Fruit fly (Drosophila melanogaster) whole organism, wandering third instar larva: ENCODE measurements around the gene Wnk.

ENCODE experiments used
- Abd-B ChIP-seq: fragments of >200 bp; optimal IDR thresholded peaks from 2 replicates; lab custom pipeline; 2017; ENCODE audit warnings: missing biosample characterization, missing genetic modification characterization
- CG32264 ChIP-seq: fragments of 200-800 bp; sonication (Bioruptor generic); optimal IDR thresholded peaks from 2 replicates; lab custom pipeline; 2016; ENCODE audit warnings: missing biosample characterization, missing genetic modification characterization
- CG9705 ChIP-seq: fragments of 200-800 bp; sonication (Bioruptor generic); optimal IDR thresholded peaks from 2 replicates; lab custom pipeline; 2018; ENCODE audit warnings: missing biosample characterization, mild to moderate bottlenecking, missing genetic modification characterization
- CrebA ChIP-seq: fragments of 200-800 bp; sonication (Bioruptor generic); optimal IDR thresholded peaks from 2 replicates; lab custom pipeline; 2016; ENCODE audit warnings: missing biosample characterization, mild to moderate bottlenecking, missing genetic modification characterization, borderline replicate concordance
- Dfd ChIP-seq: fragments of >200 bp; optimal IDR thresholded peaks from 2 replicates; lab custom pipeline; 2017; ENCODE audit warnings: missing biosample characterization, missing genetic modification characterization
- Dif ChIP-seq: fragments of 200-275, 200-300 bp; sonication (Bioruptor generic); optimal IDR thresholded peaks from 2 replicates; lab custom pipeline; 2018; ENCODE audit warnings: missing biosample characterization, missing genetic modification characterization; ENCODE audit not compliant: partially characterized antibody
- GATAd ChIP-seq: sonication (Bioruptor generic); optimal IDR thresholded peaks from 2 replicates; lab custom pipeline; 2016; ENCODE audit warnings: missing biosample characterization, missing genetic modification characterization
- Hnf4 ChIP-seq: fragments of 200-800 bp; sonication (Bioruptor generic); optimal IDR thresholded peaks from 2 replicates; lab custom pipeline; 2016; ENCODE audit warnings: missing biosample characterization, mild to moderate bottlenecking, missing genetic modification characterization
- Hr78 ChIP-seq: fragments of >200 bp; optimal IDR thresholded peaks from 2 replicates; lab custom pipeline; 2017; ENCODE audit warnings: missing biosample characterization, missing genetic modification characterization
- Hr83 ChIP-seq: fragments of 200-300 bp; sonication (Bioruptor generic); optimal IDR thresholded peaks from 2 replicates; lab custom pipeline; 2016; ENCODE audit warnings: missing biosample characterization, mild to moderate bottlenecking, missing genetic modification characterization, moderate library complexity; ENCODE audit not compliant: poor library complexity, severe bottlenecking
- Jra ChIP-seq: sonication (Bioruptor generic); optimal IDR thresholded peaks from 2 replicates; lab custom pipeline; 2016; ENCODE audit warnings: missing biosample characterization, missing genetic modification characterization
- Mio ChIP-seq: sonication (Bioruptor generic); optimal IDR thresholded peaks from 2 replicates; lab custom pipeline; 2016; ENCODE audit warnings: missing biosample characterization, missing genetic modification characterization
- Myc ChIP-seq: fragments of >200 bp; optimal IDR thresholded peaks from 2 replicates; lab custom pipeline; 2017
- N ChIP-seq: fragments of >200 bp; optimal IDR thresholded peaks from 2 replicates; lab custom pipeline; 2018; ENCODE audit warnings: missing biosample characterization, missing external identifiers, missing genetic modification characterization
- OdsH ChIP-seq: fragments of 200-800 bp; sonication (Bioruptor generic); optimal IDR thresholded peaks from 2 replicates; lab custom pipeline; 2016; ENCODE audit warnings: missing biosample characterization, mild to moderate bottlenecking, missing genetic modification characterization
- Rel ChIP-seq, 2 experiments: fragments of 200-800 bp; sonication (Bioruptor generic) in 1 of 2; optimal IDR thresholded peaks; 2 replicates in 1 of 2; 3 replicates in 1 of 2; lab custom pipeline; 2016 to 2019; ENCODE audit warnings: mild to moderate bottlenecking in 2 of 2, missing biosample characterization in 2 of 2, missing genetic modification characterization in 2 of 2, moderate library complexity in 1 of 2
- Sp1 ChIP-seq: fragments of 200-800 bp; sonication (Bioruptor generic); optimal IDR thresholded peaks from 3 replicates; lab custom pipeline; 2019; ENCODE audit warnings: missing biosample characterization, mild to moderate bottlenecking, missing genetic modification characterization, moderate library complexity
- Vsx2 ChIP-seq: fragments of 200-300, 225-300 bp; sonication (Bioruptor generic); optimal IDR thresholded peaks from 2 replicates; lab custom pipeline; 2018; ENCODE audit warnings: missing biosample characterization, missing genetic modification characterization; ENCODE audit not compliant: partially characterized antibody
- br ChIP-seq: fragments of 200-800 bp; sonication (Bioruptor generic); optimal IDR thresholded peaks from 2 replicates; lab custom pipeline; 2016; ENCODE audit warnings: missing biosample characterization, missing genetic modification characterization
- brk ChIP-seq: fragments of 200-800 bp; sonication (Bioruptor generic); optimal IDR thresholded peaks from 2 replicates; lab custom pipeline; 2016; ENCODE audit warnings: missing biosample characterization, mild to moderate bottlenecking, missing genetic modification characterization
- dl ChIP-seq, 2 experiments: fragments of 175-275, 200-275 bp in 1 of 2; fragments of 200-275 bp in 1 of 2; sonication (Bioruptor generic); optimal IDR thresholded peaks; lab custom pipeline; 2018; ENCODE audit warnings: mild to moderate bottlenecking in 2 of 2, missing biosample characterization in 2 of 2, missing genetic modification characterization in 2 of 2, moderate library complexity in 2 of 2; ENCODE audit not compliant: partially characterized antibody in 2 of 2, insufficient read depth in 1 of 2
- dmrt93B ChIP-seq: fragments of 200-800 bp; sonication (Bioruptor generic); optimal IDR thresholded peaks from 2 replicates; lab custom pipeline; 2018; ENCODE audit warnings: missing biosample characterization, mild to moderate bottlenecking, missing genetic modification characterization
- dsf ChIP-seq: sonication (Bioruptor generic); optimal IDR thresholded peaks from 2 replicates; lab custom pipeline; 2016; ENCODE audit warnings: missing biosample characterization, missing genetic modification characterization, borderline replicate concordance
- ey ChIP-seq: fragments of 200-800 bp; sonication (Bioruptor generic); optimal IDR thresholded peaks from 2 replicates; lab custom pipeline; 2016; ENCODE audit warnings: missing biosample characterization, missing genetic modification characterization
- foxo ChIP-seq, 2 experiments: fragments of 200-800 bp; sonication (Bioruptor generic); optimal IDR thresholded peaks; 2 replicates in 1 of 2; 3 replicates in 1 of 2; lab custom pipeline; 2016 to 2017; ENCODE audit warnings: missing biosample characterization in 2 of 2, missing genetic modification characterization in 2 of 2
- fru ChIP-seq: fragments of 200-800 bp; sonication (Bioruptor generic); optimal IDR thresholded peaks from 3 replicates; lab custom pipeline; 2016; ENCODE audit warnings: missing biosample characterization, mild to moderate bottlenecking, missing genetic modification characterization
- h ChIP-seq: fragments of 200-800 bp; sonication (Bioruptor generic); optimal IDR thresholded peaks from 3 replicates; lab custom pipeline; 2016; ENCODE audit warnings: missing biosample characterization, mild to moderate bottlenecking, missing genetic modification characterization
- jim ChIP-seq: fragments of 175-275, 200-325 bp; sonication (Bioruptor generic); optimal IDR thresholded peaks from 2 replicates; lab custom pipeline; 2016; ENCODE audit warnings: missing biosample characterization, mild to moderate bottlenecking, missing genetic modification characterization
- lola ChIP-seq: fragments of >200 bp; optimal IDR thresholded peaks from 2 replicates; lab custom pipeline; 2017; ENCODE audit warnings: missing biosample characterization, missing genetic modification characterization
- psq ChIP-seq: fragments of 200-800 bp; sonication (Bioruptor generic); optimal IDR thresholded peaks from 3 replicates; lab custom pipeline; 2017; ENCODE audit warnings: missing biosample characterization, mild to moderate bottlenecking, missing genetic modification characterization, moderate library complexity
- rgr ChIP-seq: fragments of 200-800 bp; sonication (Bioruptor generic); optimal IDR thresholded peaks from 3 replicates; lab custom pipeline; 2016; ENCODE audit warnings: missing biosample characterization, mild to moderate bottlenecking, missing genetic modification characterization
- sage ChIP-seq: fragments of 200-800 bp; sonication (Bioruptor generic); optimal IDR thresholded peaks from 2 replicates; lab custom pipeline; 2016; ENCODE audit warnings: missing biosample characterization, mild to moderate bottlenecking, missing genetic modification characterization
- sv ChIP-seq: fragments of 200-800 bp; sonication (Bioruptor generic); optimal IDR thresholded peaks from 3 replicates; lab custom pipeline; 2016; ENCODE audit warnings: missing biosample characterization, missing genetic modification characterization
- tai ChIP-seq: sonication (Bioruptor generic); optimal IDR thresholded peaks from 2 replicates; lab custom pipeline; 2016; ENCODE audit warnings: missing biosample characterization, missing genetic modification characterization
- usp ChIP-seq: fragments of >200 bp; optimal IDR thresholded peaks from 2 replicates; lab custom pipeline; 2017; ENCODE audit warnings: missing biosample characterization, missing genetic modification characterization
- woc ChIP-seq: sonication (Bioruptor generic); optimal IDR thresholded peaks from 2 replicates; lab custom pipeline; 2016; ENCODE audit warnings: missing biosample characterization, mild to moderate bottlenecking, missing genetic modification characterization

Gene Wnk

DNA sequence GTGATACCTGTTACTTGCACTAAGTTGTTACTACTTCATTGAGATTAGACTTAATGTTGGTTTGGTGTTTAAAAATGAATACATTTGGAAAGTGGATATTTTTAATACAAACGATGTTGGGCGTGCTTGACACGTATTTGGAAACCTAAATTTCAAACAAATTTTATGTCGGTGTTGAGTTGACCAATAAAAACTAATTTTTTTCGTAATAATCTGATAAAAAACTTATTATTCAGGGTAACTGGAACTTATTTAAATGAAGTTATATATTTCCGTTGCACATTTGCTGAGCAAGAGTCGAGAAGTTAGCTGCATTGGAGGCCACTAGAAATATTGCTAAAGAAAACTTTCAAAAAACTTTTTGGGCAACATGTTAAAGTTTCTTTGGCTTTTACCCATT, 12.7 kb downstream of the Wnk start, which contains the start of gene CG33290:
TSS of gene CG33290 (plus strand) at position 301 of the 400 bp plus-strand sequence.
- TF ChIP-seq psq (GFP tag; lab: Kevin White, UChicago) = no peak

DNA sequence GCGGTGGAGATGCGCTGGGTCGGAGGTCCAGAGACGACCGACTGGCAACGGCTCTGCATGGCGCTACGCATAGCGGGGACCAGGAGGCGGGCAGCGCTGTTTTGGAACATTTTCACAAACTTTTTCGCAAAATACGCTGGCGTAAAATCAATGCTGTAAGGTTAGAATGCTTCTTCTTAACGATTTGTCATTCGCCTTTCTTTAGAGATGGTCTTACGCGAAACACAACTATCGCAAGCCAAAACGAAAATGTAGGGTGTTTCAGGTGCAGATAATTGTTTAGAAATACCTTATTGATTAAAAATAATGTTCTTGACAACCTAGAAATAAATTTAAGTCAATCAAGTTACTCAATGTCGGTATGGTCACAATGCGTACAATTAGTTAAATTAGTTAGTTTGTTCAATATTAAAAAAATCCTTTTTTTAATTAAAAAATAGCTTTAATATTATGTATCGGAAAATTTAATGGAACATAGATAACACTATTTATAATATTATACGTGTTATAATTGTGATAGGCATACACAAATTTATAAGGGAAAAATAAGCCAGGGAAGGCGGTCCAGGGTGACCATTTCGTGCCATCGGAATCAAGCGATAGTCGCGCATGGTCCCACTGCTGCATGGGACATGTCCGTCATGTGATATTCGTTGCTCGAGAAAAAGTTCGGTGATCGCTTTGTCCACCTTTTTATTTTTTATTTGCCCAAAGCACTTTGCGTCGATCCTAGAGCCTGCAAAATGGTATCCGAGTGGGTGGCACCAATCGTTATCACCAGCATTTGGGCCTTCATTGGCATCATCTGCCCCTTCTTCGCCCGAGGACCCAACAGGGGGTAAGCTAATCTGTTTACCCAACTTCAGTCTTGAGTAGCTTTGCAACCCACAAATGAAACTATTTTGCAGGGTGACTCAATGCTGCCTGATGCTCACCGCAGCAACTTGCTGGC, 15.2 kb downstream of the Wnk start, which contains the start of the genes COX8 and VhaM9.7-b:
TSS of gene COX8 (minus strand) at position 203 of the 952 bp plus-strand sequence.
TSS of gene VhaM9.7-b (plus strand) at position 618 of the 952 bp plus-strand sequence.
- peak; percentile 48 for TF ChIP-seq ey (GFP tag; lab: Kevin White, UChicago)
- TF ChIP-seq sage (GFP tag; lab: Kevin White, UChicago) = no peak
- peak; percentile 83 for TF ChIP-seq Hr83 (GFP tag; lab: Kevin White, UChicago)
- peak; percentile 56 for TF ChIP-seq Hnf4 (GFP tag; lab: Kevin White, UChicago)
- TF ChIP-seq Jra (GFP tag; lab: Kevin White, UChicago) = no peak
- TF ChIP-seq sv (GFP tag; lab: Kevin White, UChicago) = peak; percentile 36
- peak; percentile 71 for TF ChIP-seq brk
- TF ChIP-seq Vsx2 (GFP tag; lab: Kevin White, UChicago) = no peak
- TF ChIP-seq woc (GFP tag; lab: Kevin White, UChicago) = peak; percentile 86
- TF ChIP-seq usp = no peak
- no peak for TF ChIP-seq CrebA (GFP tag; lab: Kevin White, UChicago)
- peak; percentile 11 for TF ChIP-seq Myc (lab: Kevin White, UChicago)
- no peak for TF ChIP-seq Abd-B (GFP tag; lab: Kevin White, UChicago)
- no peak for TF ChIP-seq Rel (GFP tag; optimal IDR thresholded peaks at IDR 0.05; lab: Kevin White, UChicago)
- TF ChIP-seq Rel (tag; optimal IDR thresholded peaks at IDR 0.05; lab: Kevin White, UChicago) = peak; percentile 86
- peak; percentile 63 for TF ChIP-seq CG9705 (GFP tag; lab: Kevin White, UChicago)
- TF ChIP-seq Hr78 (GFP tag; lab: Kevin White, UChicago) = no peak
- peak; percentile 17 for TF ChIP-seq psq (GFP tag; lab: Kevin White, UChicago)
- peak; percentile 69 for TF ChIP-seq dsf (GFP tag; lab: Kevin White, UChicago)

DNA sequence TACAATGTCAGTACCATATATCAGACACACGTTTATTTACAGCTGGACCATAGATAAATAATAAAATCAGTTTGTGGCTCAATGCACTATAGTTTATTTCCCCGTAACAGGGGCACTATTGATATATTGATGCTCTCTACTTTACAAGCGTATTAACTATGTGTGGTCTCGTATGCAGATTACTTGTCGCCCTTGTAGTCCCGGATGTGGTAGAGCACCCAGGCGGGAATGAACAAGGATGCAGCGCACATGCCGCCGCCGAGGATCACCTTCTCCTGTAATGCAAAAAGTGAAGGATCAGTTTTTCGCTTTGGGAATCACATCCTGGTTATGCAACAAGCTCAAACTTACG, 15.9 kb downstream of the Wnk start:
- no peak for TF ChIP-seq sv (GFP tag; lab: Kevin White, UChicago)
- no peak for TF ChIP-seq h (GFP tag; lab: Kevin White, UChicago)
- TF ChIP-seq Myc (lab: Kevin White, UChicago) = no peak
- TF ChIP-seq lola (GFP tag; lab: Kevin White, UChicago) = no peak
- no peak for TF ChIP-seq CrebA (GFP tag; lab: Kevin White, UChicago)
- TF ChIP-seq CG32264 = no peak
- no peak for TF ChIP-seq Abd-B (GFP tag; lab: Kevin White, UChicago)
- no peak for TF ChIP-seq Hr78 (GFP tag; lab: Kevin White, UChicago)
- no peak for TF ChIP-seq psq (GFP tag; lab: Kevin White, UChicago)

DNA sequence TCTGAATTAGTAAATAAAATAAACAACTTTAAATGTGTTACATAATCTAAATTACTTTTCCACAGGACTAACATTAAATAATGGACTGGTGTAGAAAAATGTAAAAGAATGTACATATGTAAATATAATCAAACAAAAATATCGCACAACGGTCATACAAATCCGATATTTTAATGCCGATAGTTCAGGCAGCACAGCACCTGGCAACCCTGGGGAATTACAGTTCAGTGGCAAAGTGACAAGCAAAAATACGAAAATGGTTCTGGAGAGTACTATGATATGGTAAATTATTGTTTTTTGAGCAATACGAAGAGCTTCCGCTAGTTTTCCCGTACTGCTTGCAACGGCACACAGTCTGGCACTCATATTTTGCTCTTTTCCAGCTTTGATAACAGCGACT, 17.9 kb downstream of the Wnk start, which contains the start of gene Rpn10:
TSS of gene Rpn10 (plus strand) at position 144 of the 400 bp plus-strand sequence.
- TF ChIP-seq dmrt93B (GFP tag; lab: Kevin White, UChicago) (no peak), Dif (GFP tag; lab: Kevin White, UChicago) (no peak), Dfd (GFP tag; lab: Kevin White, UChicago) (no peak), brk (no peak), br (GFP tag; lab: Kevin White, UChicago) (no peak), Mio (GFP tag; lab: Kevin White, UChicago) (no peak), Myc (lab: Kevin White, UChicago) (no peak), Rel (GFP tag; optimal IDR thresholded peaks at IDR 0.05; lab: Kevin White, UChicago) (no peak), Rel (tag; optimal IDR thresholded peaks at IDR 0.05; lab: Kevin White, UChicago) (peak; percentile 73), Jra (GFP tag; lab: Kevin White, UChicago) (peak; percentile 31), rgr (GFP tag; lab: Kevin White, UChicago) (no peak), Hnf4 (GFP tag; lab: Kevin White, UChicago) (peak; percentile 57), CG32264 (no peak), dsf (GFP tag; lab: Kevin White, UChicago) (no peak), psq (GFP tag; lab: Kevin White, UChicago) (no peak), dl (GFP tag; optimal IDR thresholded peaks at IDR 0.05; lab: Kevin White, UChicago; ENCODE audit: insufficient read depth in 1 of 2, partially characterized antibody in 2 of 2) (no peak), CG9705 (GFP tag; lab: Kevin White, UChicago) (no peak), CrebA (GFP tag; lab: Kevin White, UChicago) (no peak), foxo (GFP tag; optimal IDR thresholded peaks at IDR 0.05; lab: Kevin White, UChicago) (no peak), GATAd (GFP tag; lab: Kevin White, UChicago) (no peak), usp (no peak), Vsx2 (GFP tag; lab: Kevin White, UChicago) (no peak), tai (GFP tag; lab: Kevin White, UChicago) (peak; percentile 75), lola (GFP tag; lab: Kevin White, UChicago) (no peak), Sp1 (GFP tag; lab: Kevin White, UChicago) (no peak), OdsH (no peak), N (GFP tag; lab: Kevin White, UChicago) (no peak), Abd-B (GFP tag; lab: Kevin White, UChicago) (no peak), fru (GFP tag; lab: Kevin White, UChicago) (no peak), Hr78 (GFP tag; lab: Kevin White, UChicago) (no peak), jim (GFP tag; lab: Kevin White, UChicago) (no peak), sv (GFP tag; lab: Kevin White, UChicago) (no peak), Hr83 (GFP tag; lab: Kevin White, UChicago) (peak; percentile 61), sage (GFP tag; lab: Kevin White, UChicago) (no peak), ey (GFP tag; lab: Kevin White, UChicago) (peak; percentile 2)
